Worm (Caenorhabditis elegans) whole organism, L4 larva: Measurements from ENCODE around the gene sur-5.

Experiments used
- F49E8.2 ChIP-seq: sonication (generic microtip); optimal IDR thresholded peaks from 2 replicates; lab custom pipeline; 2016; ENCODE audit warnings: missing compliant biosample characterization, mild to moderate bottlenecking, missing genetic modification characterization, borderline replicate concordance
- T20F7.1 ChIP-seq: fragments of 200-800 bp; sonication (Bioruptor generic); optimal IDR thresholded peaks from 2 replicates; lab custom pipeline; 2018; ENCODE audit warnings: mild to moderate bottlenecking, missing genetic modification characterization, missing compliant biosample characterization
- dmd-6 ChIP-seq: fragments of 200-800 bp; sonication (Bioruptor generic); IDR thresholded peaks from 2 replicates; pipeline ENCODE4 v1.3.6; 2022; ENCODE audit warnings: missing genetic modification reagents, missing genetic modification characterization, missing compliant biosample characterization
- hlh-30 ChIP-seq: sonication (generic microtip); optimal IDR thresholded peaks from 2 replicates; lab custom pipeline; 2017; ENCODE audit warnings: antibody characterized with exemption, mild to moderate bottlenecking, missing genetic modification characterization, missing compliant biosample characterization; ENCODE audit not compliant: insufficient read depth
- lin-13 ChIP-seq: fragments of 150-350 bp; optimal IDR thresholded peaks from 2 replicates; lab custom pipeline; 2014; ENCODE audit warnings: missing biosample characterization, missing genetic modification reagents, missing genetic modification characterization
- nhr-237 ChIP-seq: sonication (generic microtip); optimal IDR thresholded peaks from 2 replicates; lab custom pipeline; 2017; ENCODE audit warnings: missing biosample characterization, missing genetic modification characterization
- nhr-25 ChIP-seq: sonication (generic microtip); optimal IDR thresholded peaks from 2 replicates; lab custom pipeline; 2017; ENCODE audit warnings: missing genetic modification characterization, mild to moderate bottlenecking, missing compliant biosample characterization, antibody characterized with exemption, moderate library complexity, borderline replicate concordance; ENCODE audit not compliant: insufficient read depth
- nhr-28 ChIP-seq: fragments of 150-350 bp; optimal IDR thresholded peaks from 2 replicates; lab custom pipeline; 2014; ENCODE audit warnings: missing biosample characterization, missing genetic modification characterization
- nhr-77 ChIP-seq: fragments of 150-350 bp; optimal IDR thresholded peaks from 2 replicates; lab custom pipeline; 2014; ENCODE audit warnings: missing biosample characterization, missing genetic modification characterization
- pha-4 ChIP-seq, 2 experiments: fragments of 150-350 bp in 1 of 2; fragments of 200-800 bp in 1 of 2; sonication (Bioruptor generic) in 1 of 2; IDR thresholded peaks in 1 of 2; optimal IDR thresholded peaks in 1 of 2; 2 replicates each; pipeline versions ENCODE4 v1.3.6 to Lab custom; 2014 to 2022; ENCODE audit warnings: missing genetic modification characterization in 2 of 2, missing genetic modification reagents in 2 of 2, missing biosample characterization in 1 of 2, missing compliant biosample characterization in 1 of 2
- zag-1 ChIP-seq: fragments of 150-350 bp; optimal IDR thresholded peaks from 2 replicates; lab custom pipeline; 2014; ENCODE audit warnings: missing biosample characterization, missing genetic modification characterization

- no peak for TF ChIP-seq nhr-28 (tag; lab: Kevin White, UChicago)
- TF ChIP-seq T20F7.1 = peak; percentile 32
- TF ChIP-seq nhr-25 (tag; lab: Kevin White, UChicago) = no peak
- TF ChIP-seq F49E8.2 (tag; lab: Kevin White, UChicago) = no peak
- TF ChIP-seq nhr-237 (tag; lab: Kevin White, UChicago) = no peak
- no peak for TF ChIP-seq lin-13 (GFP tag; lab: Kevin White, UChicago)
- TF ChIP-seq hlh-30 (tag; lab: Kevin White, UChicago) = no peak
- no peak for TF ChIP-seq dmd-6
- no peak for TF ChIP-seq zag-1 (tag; lab: Kevin White, UChicago)
- TF ChIP-seq nhr-77 (tag; lab: Kevin White, UChicago) = no peak
- TF ChIP-seq pha-4 (GFP tag; IDR thresholded peaks at IDR 0.05; lab: Robert Waterston, UW) = no peak
- no peak for TF ChIP-seq pha-4 (tag; optimal IDR thresholded peaks at IDR 0.05; lab: Kevin White, UChicago)
These were observed 44.9 kb downstream of the sur-5 start, which contains the start of gene lact-1 for ce11 chrX:7260327-7261019.
